Worm (Caenorhabditis elegans) whole organism, L1 larva: ENCODE measurements around the gene ZK1320.5.

Source experiments
- C04F5.9 ChIP-seq: sonication (generic microtip); optimal IDR thresholded peaks from 2 replicates; lab custom pipeline; 2016; ENCODE audit warnings: missing genetic modification characterization, missing compliant biosample characterization
- C34B4.2 ChIP-seq: sonication (generic microtip); optimal IDR thresholded peaks from 2 replicates; lab custom pipeline; 2017; ENCODE audit warnings: mild to moderate bottlenecking, missing genetic modification characterization, missing compliant biosample characterization
- F16B12.6 ChIP-seq: fragments of 150-350 bp; optimal IDR thresholded peaks from 2 replicates; lab custom pipeline; 2014; ENCODE audit warnings: missing biosample characterization, missing genetic modification characterization
- aha-1 ChIP-seq: fragments of 150-350 bp; optimal IDR thresholded peaks from 2 replicates; lab custom pipeline; 2014; ENCODE audit warnings: missing biosample characterization, missing genetic modification characterization
- aly-2 ChIP-seq: fragments of 150-350 bp; optimal IDR thresholded peaks from 2 replicates; lab custom pipeline; 2014; ENCODE audit warnings: missing biosample characterization, missing genetic modification characterization
- ama-1 ChIP-seq: fragments of 150-350 bp; optimal IDR thresholded peaks from 2 replicates; lab custom pipeline; 2014
- ceh-63 ChIP-seq: fragments of 200-800 bp; sonication (Bioruptor generic); optimal IDR thresholded peaks from 2 replicates; lab custom pipeline; 2018; ENCODE audit warnings: mild to moderate bottlenecking, missing genetic modification characterization, missing compliant biosample characterization
- ces-1 ChIP-seq: fragments of 150-350 bp; optimal IDR thresholded peaks from 2 replicates; lab custom pipeline; 2014; ENCODE audit warnings: missing biosample characterization, missing genetic modification reagents, missing genetic modification characterization
- dpl-1 ChIP-seq, 3 experiments: fragments of 150-350 bp in 2 of 3; sonication (generic microtip) in 1 of 3; optimal IDR thresholded peaks; 2 replicates each; lab custom pipeline; 2014 to 2017; ENCODE audit warnings: missing biosample characterization in 3 of 3, missing genetic modification characterization in 3 of 3, missing genetic modification reagents in 3 of 3
- dsc-1 ChIP-seq: sonication (generic microtip); optimal IDR thresholded peaks from 2 replicates; lab custom pipeline; 2016; ENCODE audit warnings: mild to moderate bottlenecking, missing genetic modification characterization, missing compliant biosample characterization
- efl-1 ChIP-seq, 4 experiments: fragments of 150-350 bp; optimal IDR thresholded peaks in 3 of 4; peaks in 1 of 4; 1 replicate in 1 of 4; 2 replicates in 3 of 4; lab custom pipeline; 2014; ENCODE audit warnings: missing biosample characterization in 2 of 4, missing genetic modification characterization in 2 of 4, missing genetic modification reagents in 2 of 4
- efl-3 ChIP-seq: fragments of 200-800 bp; sonication (Bioruptor generic); optimal IDR thresholded peaks from 2 replicates; lab custom pipeline; 2018; ENCODE audit warnings: mild to moderate bottlenecking, missing genetic modification characterization, missing compliant biosample characterization
- egl-27 ChIP-seq, 2 experiments: fragments of 150-350 bp in 1 of 2; sonication (generic microtip); optimal IDR thresholded peaks; 3 replicates each; lab custom pipeline; 2017 to 2018; ENCODE audit warnings: missing biosample characterization in 2 of 2, missing genetic modification characterization in 2 of 2, missing genetic modification reagents in 2 of 2
- elt-2 ChIP-seq: sonication (generic microtip); optimal IDR thresholded peaks from 2 replicates; lab custom pipeline; 2016; ENCODE audit warnings: missing genetic modification characterization, mild to moderate bottlenecking, inconsistent platforms, missing compliant biosample characterization, missing genetic modification reagents
- elt-3 ChIP-seq, 6 experiments: fragments of 150-350 bp in 1 of 6; sonication (generic microtip); optimal IDR thresholded peaks; 2 replicates each; lab custom pipeline; 2017 to 2018; ENCODE audit warnings: missing biosample characterization in 6 of 6, missing genetic modification characterization in 6 of 6, inconsistent platforms in 1 of 6
- ets-5 ChIP-seq: fragments of 200-800 bp; sonication (Bioruptor generic); IDR thresholded peaks from 2 replicates; pipeline ENCODE4 v1.3.6; 2022; ENCODE audit warnings: missing genetic modification characterization, missing compliant biosample characterization
- fkh-8 ChIP-seq: sonication (generic microtip); optimal IDR thresholded peaks from 2 replicates; lab custom pipeline; 2016; ENCODE audit warnings: mild to moderate bottlenecking, missing genetic modification characterization, missing compliant biosample characterization
- fos-1 ChIP-seq: fragments of 150-350 bp; optimal IDR thresholded peaks from 2 replicates; lab custom pipeline; 2014; ENCODE audit warnings: missing biosample characterization, missing genetic modification characterization
- grh-1 ChIP-seq: fragments of 200-800 bp; sonication (Bioruptor generic); IDR thresholded peaks from 2 replicates; pipeline ENCODE4 v1.3.6; 2022; ENCODE audit warnings: missing genetic modification reagents, missing genetic modification characterization, missing compliant biosample characterization
- hlh-17 ChIP-seq: fragments of 200-800 bp; sonication (Bioruptor generic); optimal IDR thresholded peaks from 2 replicates; lab custom pipeline; 2018; ENCODE audit warnings: missing genetic modification characterization, mild to moderate bottlenecking, missing compliant biosample characterization, moderate library complexity, borderline replicate concordance
- irx-1 ChIP-seq: sonication (generic microtip); optimal IDR thresholded peaks from 2 replicates; lab custom pipeline; 2016; ENCODE audit warnings: missing genetic modification characterization, missing compliant biosample characterization
- isw-1 ChIP-seq: fragments of 200-800 bp; sonication (Bioruptor generic); IDR thresholded peaks from 2 replicates; pipeline ENCODE4 v1.3.6; 2022; ENCODE audit warnings: missing genetic modification characterization, missing compliant biosample characterization
- jun-1 ChIP-seq: fragments of 150-350 bp; optimal IDR thresholded peaks from 2 replicates; lab custom pipeline; 2014; ENCODE audit warnings: missing biosample characterization, missing genetic modification reagents, missing genetic modification characterization
- lin-14 ChIP-seq: fragments of 200-800 bp; sonication (Bioruptor generic); optimal IDR thresholded peaks from 2 replicates; lab custom pipeline; 2018; ENCODE audit warnings: mild to moderate bottlenecking, missing genetic modification characterization, moderate library complexity, missing compliant biosample characterization
- lin-15B ChIP-seq: fragments of 150-350 bp; sonication (generic microtip); optimal IDR thresholded peaks from 3 replicates; lab custom pipeline; 2014; ENCODE audit warnings: missing biosample characterization, missing genetic modification characterization
- lin-35 ChIP-seq, 2 experiments: fragments of 150-350 bp; optimal IDR thresholded peaks; 2 replicates each; lab custom pipeline; 2014; ENCODE audit warnings: missing biosample characterization in 2 of 2, missing genetic modification characterization in 2 of 2, missing genetic modification reagents in 2 of 2
- lsy-2 ChIP-seq, 2 experiments: fragments of 150-350 bp; optimal IDR thresholded peaks; 2 replicates each; lab custom pipeline; 2014; ENCODE audit warnings: missing biosample characterization in 2 of 2, missing genetic modification characterization in 2 of 2
- mab-9 ChIP-seq: fragments of 200-800 bp; sonication (Bioruptor generic); IDR thresholded peaks from 2 replicates; pipeline ENCODE4 v1.3.6; 2022; ENCODE audit warnings: missing genetic modification reagents, missing genetic modification characterization, missing compliant biosample characterization
- mef-2 ChIP-seq: fragments of 150-350 bp; optimal IDR thresholded peaks from 2 replicates; lab custom pipeline; 2014; ENCODE audit warnings: missing biosample characterization, missing genetic modification characterization
- mep-1 ChIP-seq: fragments of 150-350 bp; optimal IDR thresholded peaks from 2 replicates; lab custom pipeline; 2014; ENCODE audit warnings: missing biosample characterization, missing genetic modification characterization
- nhr-12 ChIP-seq: sonication (generic microtip); optimal IDR thresholded peaks from 2 replicates; lab custom pipeline; 2017; ENCODE audit warnings: missing biosample characterization, missing genetic modification characterization
- nhr-28 ChIP-seq: fragments of 150-350 bp; optimal IDR thresholded peaks from 2 replicates; lab custom pipeline; 2014; ENCODE audit warnings: missing biosample characterization, missing genetic modification characterization
- nhr-47 ChIP-seq: sonication (generic microtip); optimal IDR thresholded peaks from 2 replicates; lab custom pipeline; 2016; ENCODE audit warnings: mild to moderate bottlenecking, missing genetic modification characterization, moderate library complexity, missing compliant biosample characterization
- nhr-71 ChIP-seq: sonication (generic microtip); optimal IDR thresholded peaks from 2 replicates; lab custom pipeline; 2016; ENCODE audit warnings: mild to moderate bottlenecking, missing genetic modification characterization, moderate library complexity, missing compliant biosample characterization
- nhr-85 ChIP-seq: sonication (generic microtip); peaks from one replicate; lab custom pipeline; 2016; ENCODE audit warnings: missing genetic modification characterization, inconsistent platforms, missing compliant biosample characterization
- nhr-90 ChIP-seq: sonication (generic microtip); optimal IDR thresholded peaks from 2 replicates; lab custom pipeline; 2016; ENCODE audit warnings: mild to moderate bottlenecking, missing genetic modification characterization, missing compliant biosample characterization; ENCODE audit not compliant: poor library complexity
- rnt-1 ChIP-seq: sonication (generic microtip); optimal IDR thresholded peaks from 2 replicates; lab custom pipeline; 2016; ENCODE audit warnings: mild to moderate bottlenecking, missing genetic modification characterization, moderate library complexity, missing compliant biosample characterization
- snu-23 ChIP-seq: sonication (generic microtip); optimal IDR thresholded peaks from 2 replicates; lab custom pipeline; 2016; ENCODE audit warnings: missing genetic modification characterization, missing compliant biosample characterization
- sox-4 ChIP-seq: sonication (generic microtip); optimal IDR thresholded peaks from 2 replicates; lab custom pipeline; 2016; ENCODE audit warnings: missing genetic modification characterization, missing compliant biosample characterization
- sup-37 ChIP-seq: fragments of 200-800 bp; sonication (Bioruptor generic); optimal IDR thresholded peaks from 2 replicates; lab custom pipeline; 2018; ENCODE audit warnings: mild to moderate bottlenecking, missing genetic modification characterization, missing compliant biosample characterization
- tbx-2 ChIP-seq: sonication (generic microtip); optimal IDR thresholded peaks from 2 replicates; lab custom pipeline; 2016; ENCODE audit warnings: missing genetic modification characterization, missing compliant biosample characterization
- unc-130 ChIP-seq: fragments of 150-350 bp; optimal IDR thresholded peaks from 2 replicates; lab custom pipeline; 2017; ENCODE audit warnings: missing biosample characterization, missing genetic modification characterization, inconsistent platforms
- unc-86 ChIP-seq: sonication (generic microtip); optimal IDR thresholded peaks from 2 replicates; lab custom pipeline; 2016; ENCODE audit warnings: missing genetic modification characterization, missing compliant biosample characterization
- vab-15 ChIP-seq: sonication (generic microtip); optimal IDR thresholded peaks from 2 replicates; lab custom pipeline; 2017; ENCODE audit warnings: missing genotype, mild to moderate bottlenecking, missing genetic modification characterization, missing compliant biosample characterization
- xbp-1 ChIP-seq: sonication (generic microtip); optimal IDR thresholded peaks from 2 replicates; lab custom pipeline; 2016; ENCODE audit warnings: missing genetic modification characterization, missing compliant biosample characterization
- zag-1 ChIP-seq: fragments of 150-350 bp; optimal IDR thresholded peaks from 2 replicates; lab custom pipeline; 2014; ENCODE audit warnings: missing biosample characterization, missing genetic modification characterization
- ztf-4 ChIP-seq: fragments of 150-350 bp; optimal IDR thresholded peaks from 2 replicates; lab custom pipeline; 2014; ENCODE audit warnings: missing biosample characterization, missing genetic modification characterization

ZK1320.5 gene

DNA sequence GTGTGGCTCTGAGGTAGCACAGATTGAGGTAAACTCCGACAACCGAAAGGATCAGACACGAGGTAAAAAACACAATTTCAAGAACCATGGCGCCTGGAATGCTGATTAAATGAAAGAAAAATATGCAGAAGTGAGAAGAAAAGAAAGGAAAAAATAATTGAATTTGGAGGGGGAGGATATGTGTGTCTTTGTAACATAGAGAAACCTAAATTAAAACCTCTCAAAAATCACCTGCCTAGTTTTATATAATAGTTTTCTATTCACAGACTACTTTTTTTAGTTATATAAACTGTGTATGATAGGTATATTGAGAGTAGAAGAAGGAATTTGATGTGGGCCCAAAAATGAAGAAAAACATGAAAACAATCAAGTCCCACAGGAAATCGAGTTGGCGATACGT, at the start of gene ZK1320.5:
Gene ZK1320.5 (minus strand): TSS at position 101 of the 400 bp plus-strand sequence.
- no peak for TF ChIP-seq ztf-4 (tag; lab: Kevin White, UChicago)
- TF ChIP-seq lin-14 (GFP tag; lab: Kevin White, UChicago): peak; percentile 15
- no peak for TF ChIP-seq sox-4
- peak; percentile 38 for TF ChIP-seq fkh-8 (tag; lab: Kevin White, UChicago)
- TF ChIP-seq nhr-71 (tag; lab: Kevin White, UChicago): peak; percentile 22

- TF ChIP-seq grh-1 (GFP tag; lab: Robert Waterston, UW) (no peak), lsy-2 (tag; optimal IDR thresholded peaks at IDR 0.05; lab: Kevin White, UChicago) (peak; percentile 14 to 18), lin-35 (GFP tag; optimal IDR thresholded peaks at IDR 0.05; lab: Kevin White, UChicago) (peak in 1 of 2 experiments; percentile 55), snu-23 (GFP tag; lab: Kevin White, UChicago) (peak; percentile 8), isw-1 (GFP tag; lab: Robert Waterston, UW) (no peak), efl-1 (optimal IDR thresholded peaks at IDR 0.05; lab: Kevin White, UChicago) (peak in 1 of 2 experiments; percentile 27), efl-1 (GFP tag; optimal IDR thresholded peaks at IDR 0.05 in 1 of 2; lab: Kevin White, UChicago) (peak in 1 of 2 experiments; percentile 24), dpl-1 (GFP tag; optimal IDR thresholded peaks at IDR 0.05; lab: Kevin White, UChicago) (peak in 2 of 3 experiments; percentile 3 to 18), nhr-71 (tag; lab: Kevin White, UChicago) (peak; percentile 12)
- TF ChIP-seq, all 84 proteins: peak for 6
Measured at ce11 chrII:9713083-9713482, 47.6 kb upstream of the ZK1320.5 start.

DNA sequence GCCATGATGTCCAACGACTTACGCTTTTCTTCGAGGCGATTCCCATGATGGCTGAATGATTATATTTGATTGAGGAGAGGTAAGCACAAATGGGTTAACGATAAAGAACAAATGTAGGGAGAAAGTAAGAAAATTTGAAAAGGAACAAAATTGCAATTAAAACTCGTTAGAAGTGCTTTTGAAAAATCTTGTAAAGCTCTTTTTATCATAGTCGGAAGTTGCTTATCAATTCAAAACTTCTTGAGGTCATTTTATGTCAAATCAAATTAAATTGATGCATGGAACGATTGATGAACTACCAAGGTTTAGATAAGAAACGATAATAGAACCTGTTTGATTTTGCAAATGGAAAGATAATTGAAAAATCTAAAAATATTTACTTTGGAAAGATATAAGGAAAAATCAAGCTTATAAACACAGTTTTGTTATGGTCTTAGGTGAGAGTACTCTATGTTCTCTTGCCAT, 43.4 kb upstream of the ZK1320.5 start, which contains the start of gene glt-5:
Gene glt-5 (minus strand): TSS at position 51 of the 465 bp plus-strand sequence.
- no peak for TF ChIP-seq hlh-17 (GFP tag; lab: Kevin White, UChicago)
- no peak for TF ChIP-seq jun-1 (tag; lab: Kevin White, UChicago)
- TF ChIP-seq ama-1: no peak
- TF ChIP-seq ceh-63 (GFP tag; lab: Kevin White, UChicago): no peak
- no peak for TF ChIP-seq vab-15 (tag; lab: Kevin White, UChicago)
- no peak for TF ChIP-seq ets-5
- TF ChIP-seq elt-3 (tag; optimal IDR thresholded peaks at IDR 0.05; lab: Kevin White, UChicago): peak in 5 of 6 experiments; percentile 16 to 71 (median 58)
- peak; percentile 51 for TF ChIP-seq nhr-85 (tag; lab: Kevin White, UChicago)
- TF ChIP-seq mef-2 (tag; lab: Kevin White, UChicago): no peak
- no peak for TF ChIP-seq egl-27 (tag; optimal IDR thresholded peaks at IDR 0.05; lab: Kevin White, UChicago)
- 0 out of 2 replicates have a peak, but pooled peaks have one; percentile 16 for TF ChIP-seq grh-1 (GFP tag; lab: Robert Waterston, UW)
- no peak for TF ChIP-seq nhr-47 (tag; lab: Kevin White, UChicago)
- TF ChIP-seq ces-1 (GFP tag; lab: Kevin White, UChicago): no peak
- TF ChIP-seq aha-1 (tag; lab: Kevin White, UChicago): no peak
- TF ChIP-seq C34B4.2 (tag; lab: Kevin White, UChicago): no peak
- TF ChIP-seq sup-37 (GFP tag; lab: Kevin White, UChicago): no peak
- no peak for TF ChIP-seq rnt-1 (tag; lab: Kevin White, UChicago)
- TF ChIP-seq zag-1 (tag; lab: Kevin White, UChicago): no peak
- TF ChIP-seq fos-1 (tag; lab: Kevin White, UChicago): no peak
- TF ChIP-seq mab-9 (GFP tag; lab: Robert Waterston, UW): no peak
- no peak for TF ChIP-seq lin-15B (tag; lab: Kevin White, UChicago)
- no peak for TF ChIP-seq efl-3 (GFP tag; lab: Kevin White, UChicago)
- TF ChIP-seq elt-2 (tag; lab: Kevin White, UChicago): no peak
- no peak for TF ChIP-seq nhr-28 (tag; lab: Kevin White, UChicago)

DNA sequence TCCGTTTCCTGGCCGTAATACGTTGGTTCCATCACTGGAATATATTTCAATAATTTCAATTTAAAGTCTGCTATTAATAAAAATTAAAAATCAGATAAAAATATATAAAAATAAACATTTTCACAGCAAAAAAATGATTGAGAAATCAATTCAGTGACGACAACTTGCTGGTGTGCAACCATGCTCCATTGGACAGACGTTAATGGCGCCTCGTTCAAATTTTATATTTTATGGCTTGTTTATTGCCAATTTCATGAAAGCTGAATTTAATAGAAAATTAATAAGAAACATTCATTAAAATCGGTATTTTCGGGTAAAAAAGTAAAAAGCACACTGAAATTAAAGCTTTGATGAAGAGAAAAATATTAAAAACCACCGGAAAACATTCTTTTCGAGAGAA, 40.7 kb upstream of the ZK1320.5 start, which contains the start of gene Y53C12A.3:
Gene Y53C12A.3 (minus strand): TSS at position 34 of the 400 bp plus-strand sequence.
- TF ChIP-seq F16B12.6 (peak; percentile 35), irx-1 (no peak), mab-9 (GFP tag; lab: Robert Waterston, UW) (no peak), unc-86 (tag; lab: Kevin White, UChicago) (no peak), dsc-1 (tag; lab: Kevin White, UChicago) (no peak), snu-23 (GFP tag; lab: Kevin White, UChicago) (peak; percentile 46), unc-130 (tag; lab: Kevin White, UChicago) (peak; percentile 34), nhr-90 (tag; lab: Kevin White, UChicago) (no peak), C04F5.9 (no peak), mep-1 (peak; percentile 58), xbp-1 (tag; lab: Kevin White, UChicago) (peak; percentile 43), aly-2 (tag; lab: Kevin White, UChicago) (no peak), tbx-2 (tag; lab: Kevin White, UChicago) (peak; percentile 17), nhr-28 (tag; lab: Kevin White, UChicago) (no peak), egl-27 (tag; optimal IDR thresholded peaks at IDR 0.05; lab: Kevin White, UChicago) (no peak), nhr-12 (tag; lab: Kevin White, UChicago) (no peak), elt-2 (tag; lab: Kevin White, UChicago) (no peak)
